Fruit fly (Drosophila melanogaster): ENCODE results near the gene CG5623.

The CG5623 gene

DNA sequence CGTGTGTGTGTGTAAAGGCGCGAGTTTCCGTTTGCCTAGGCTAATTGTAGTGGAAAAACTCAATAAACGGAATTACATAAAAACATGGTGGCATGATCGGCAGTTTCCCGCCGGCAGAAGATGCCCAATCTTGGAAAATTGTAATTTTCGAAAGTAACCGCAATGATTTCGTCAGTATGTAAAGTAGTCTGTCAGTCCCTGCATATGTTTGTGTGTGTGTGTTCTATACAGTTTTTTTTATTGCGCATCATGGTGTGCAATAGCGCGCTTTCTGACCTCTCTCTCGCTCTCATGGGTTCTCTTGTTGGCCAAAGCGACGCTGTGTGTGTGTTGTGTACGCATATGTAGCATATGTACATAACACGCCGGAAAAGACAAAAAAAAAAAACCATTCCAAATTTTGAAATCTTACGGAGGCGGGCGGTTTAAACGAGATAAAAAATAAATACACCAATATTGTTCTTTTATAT is 27.1 kb upstream of the CG5623 start (continued):
- peak; percentile 77 for TF ChIP-seq twi (tag; optimal IDR thresholded peaks at IDR 0.05)
- TF ChIP-seq CG18262 (tag; optimal IDR thresholded peaks at IDR 0.05) = peak; percentile 14
- TF ChIP-seq CG4854 (GFP tag; optimal IDR thresholded peaks at IDR 0.05) = no peak
- no peak for TF ChIP-seq Dfd (GFP tag; optimal IDR thresholded peaks at IDR 0.05)
- no peak for TF ChIP-seq Sin3A (optimal IDR thresholded peaks at IDR 0.05)
- no peak for TF ChIP-seq odd (GFP tag; optimal IDR thresholded peaks at IDR 0.05)
- no peak for TF ChIP-seq CG7556 (GFP tag; optimal IDR thresholded peaks at IDR 0.05)
- no peak for TF ChIP-seq CG2199 (GFP tag; IDR thresholded peaks at IDR 0.05)
- TF ChIP-seq CG2678 (tag; optimal IDR thresholded peaks at IDR 0.05) = no peak
- no peak for TF ChIP-seq h (optimal IDR thresholded peaks at IDR 0.05)
- TF ChIP-seq HLH3B (GFP tag; IDR thresholded peaks at IDR 0.05) = no peak
- no peak for TF ChIP-seq Atf3 (GFP tag; optimal IDR thresholded peaks at IDR 0.05)
- peak; percentile 55 for TF ChIP-seq CG4328 (GFP tag; optimal IDR thresholded peaks at IDR 0.05)
- peak; percentile 32 for TF ChIP-seq CG12104 (GFP tag; optimal IDR thresholded peaks at IDR 0.05)
- TF ChIP-seq tio (GFP tag; optimal IDR thresholded peaks at IDR 0.05) = no peak
- TF ChIP-seq CG6272 (GFP tag; IDR thresholded peaks at IDR 0.05) = no peak
- 0 out of 3 replicates have a peak, but pooled peaks have one; percentile 4 for TF ChIP-seq CG11456 (GFP tag; IDR thresholded peaks at IDR 0.05)
- no peak for TF ChIP-seq CrebB (tag; optimal IDR thresholded peaks at IDR 0.05)
- TF ChIP-seq oc (tag; optimal IDR thresholded peaks at IDR 0.05) = no peak
- 0 out of 3 replicates have a peak, but pooled peaks have one; percentile 56 for TF ChIP-seq CG11695 (GFP tag; IDR thresholded peaks at IDR 0.05)
- TF ChIP-seq CG1529 (GFP tag; optimal IDR thresholded peaks at IDR 0.05) = peak; percentile 0
- TF ChIP-seq tup (GFP tag; optimal IDR thresholded peaks at IDR 0.05) = no peak
- TF ChIP-seq Med (GFP tag) = peak; percentile 86
- TF ChIP-seq gfzf (GFP tag; optimal IDR thresholded peaks at IDR 0.05) = no peak
- TF ChIP-seq H2.0 (GFP tag; IDR thresholded peaks at IDR 0.05) = 0 out of 2 replicates have a peak, but pooled peaks have one; percentile 15
- TF ChIP-seq sens-2 (GFP tag; IDR thresholded peaks at IDR 0.05) = no peak
- TF ChIP-seq Stat92E (GFP tag; optimal IDR thresholded peaks at IDR 0.05) = no peak
- no peak for TF ChIP-seq crc (GFP tag; optimal IDR thresholded peaks at IDR 0.05)
- TF ChIP-seq CG1832 (GFP tag; optimal IDR thresholded peaks at IDR 0.05) = peak; percentile 50
- peak; percentile 65 for TF ChIP-seq mirr (GFP tag; optimal IDR thresholded peaks at IDR 0.05)
- TF ChIP-seq gsb (GFP tag; IDR thresholded peaks at IDR 0.05) = no peak
- peak; percentile 60; the same call in 1 of the 2 replicates for TF ChIP-seq CG11247 (GFP tag; IDR thresholded peaks at IDR 0.05)
- no peak for TF ChIP-seq CG12744 (GFP tag; optimal IDR thresholded peaks at IDR 0.05)
- no peak for TF ChIP-seq Myb (GFP tag; optimal IDR thresholded peaks at IDR 0.05)
- TF ChIP-seq Hsf (GFP tag; optimal IDR thresholded peaks at IDR 0.05) = no peak
- no peak for TF ChIP-seq gcm (GFP tag; optimal IDR thresholded peaks at IDR 0.05)
- TF ChIP-seq Fer2 (tag; optimal IDR thresholded peaks at IDR 0.05) = peak; percentile 23
- TF ChIP-seq Poxn (GFP tag; IDR thresholded peaks at IDR 0.05) = no peak
- TF ChIP-seq D19B (GFP tag; optimal IDR thresholded peaks at IDR 0.05) = no peak
- no peak for TF ChIP-seq en (GFP tag; optimal IDR thresholded peaks at IDR 0.05)
- no peak for TF ChIP-seq salm (tag; optimal IDR thresholded peaks at IDR 0.05)
- peak; percentile 29 for TF ChIP-seq CG13894 (tag; optimal IDR thresholded peaks at IDR 0.05)
- TF ChIP-seq gt (GFP tag; IDR thresholded peaks at IDR 0.05) = no peak
- TF ChIP-seq CG18619 (GFP tag; optimal IDR thresholded peaks at IDR 0.05) = peak; percentile 33
- peak; percentile 16 for TF ChIP-seq lilli (GFP tag; optimal IDR thresholded peaks at IDR 0.05)
- TF ChIP-seq Chrac-16 (GFP tag; optimal IDR thresholded peaks at IDR 0.05) = no peak
- TF ChIP-seq CG11723 (GFP tag; optimal IDR thresholded peaks at IDR 0.05) = no peak
- no peak for TF ChIP-seq Bdp1 (GFP tag; optimal IDR thresholded peaks at IDR 0.05)
- TF ChIP-seq stwl (tag; optimal IDR thresholded peaks at IDR 0.05) = no peak
- peak; percentile 87 for TF ChIP-seq CG15479 (GFP tag; optimal IDR thresholded peaks at IDR 0.05)
- TF ChIP-seq PHDP (tag; optimal IDR thresholded peaks at IDR 0.05) = peak; percentile 49
- peak; percentile 30 for TF ChIP-seq CG9817 (tag; optimal IDR thresholded peaks at IDR 0.05)

Measured in whole organism, embryonic.